Worm (Caenorhabditis elegans) whole organism, early embryonic: ENCODE data around the gene fdgt-1.

Source experiments
- F13C5.2 ChIP-seq: sonication (generic microtip); optimal IDR thresholded peaks from 2 replicates; lab custom pipeline; 2017; ENCODE audit warnings: mild to moderate bottlenecking, missing genetic modification characterization, inconsistent platforms, missing compliant biosample characterization
- aly-1 ChIP-seq: sonication (generic microtip); optimal IDR thresholded peaks from 2 replicates; lab custom pipeline; 2016; ENCODE audit warnings: missing genetic modification characterization, missing compliant biosample characterization
- ama-1 ChIP-seq: fragments of 150-350 bp; optimal IDR thresholded peaks from 2 replicates; lab custom pipeline; 2014
- pes-1 ChIP-seq: fragments of 200-800 bp; sonication (Bioruptor generic); IDR thresholded peaks from 2 replicates; pipeline ENCODE4 v1.3.6; 2022; ENCODE audit warnings: missing genetic modification reagents, missing genetic modification characterization, missing compliant biosample characterization
- scrt-1 ChIP-seq: fragments of 200-800 bp; sonication (Bioruptor generic); IDR thresholded peaks from 2 replicates; pipeline ENCODE4 v1.3.6; 2022; ENCODE audit warnings: missing genetic modification characterization, missing compliant biosample characterization

ce11 chrII:1482419-1482818 lies 21.9 kb upstream of the fdgt-1 start:
- TF ChIP-seq aly-1 (tag; lab: Kevin White, UChicago) (no peak), ama-1 (no peak), pes-1 (GFP tag; lab: Robert Waterston, UW) (no peak), scrt-1 (no peak), F13C5.2 (tag; lab: Kevin White, UChicago) (no peak)
